Fruit fly (Drosophila melanogaster): ENCODE data around the gene CG15212.

dm6 chr3L:5176071-5176470, 44.7 kb downstream of the CG15212 start:
- TF ChIP-seq CG12768 (GFP tag; optimal IDR thresholded peaks at IDR 0.05): no peak
- peak; percentile 3 for TF ChIP-seq kay (GFP tag; ENCODE audit: borderline replicate concordance)
- no peak for TF ChIP-seq CG7101 (tag; optimal IDR thresholded peaks at IDR 0.05)
- TF ChIP-seq cnc (optimal IDR thresholded peaks at IDR 0.05): no peak
- TF ChIP-seq Clk (GFP tag; optimal IDR thresholded peaks at IDR 0.05): no peak
- TF ChIP-seq toe (GFP tag; optimal IDR thresholded peaks at IDR 0.05): no peak
- TF ChIP-seq CG14711 (tag; optimal IDR thresholded peaks at IDR 0.05): no peak
- TF ChIP-seq CG7045 (GFP tag; optimal IDR thresholded peaks at IDR 0.05): no peak
- no peak for TF ChIP-seq CG1620 (GFP tag; optimal IDR thresholded peaks at IDR 0.05)
- no peak for TF ChIP-seq cic (GFP tag; optimal IDR thresholded peaks at IDR 0.05)
- no peak for TF ChIP-seq CG11617 (GFP tag; optimal IDR thresholded peaks at IDR 0.05)
